Worm (Caenorhabditis elegans): ENCODE results near the gene F56C3.4.

The F56C3.4 gene

DNA sequence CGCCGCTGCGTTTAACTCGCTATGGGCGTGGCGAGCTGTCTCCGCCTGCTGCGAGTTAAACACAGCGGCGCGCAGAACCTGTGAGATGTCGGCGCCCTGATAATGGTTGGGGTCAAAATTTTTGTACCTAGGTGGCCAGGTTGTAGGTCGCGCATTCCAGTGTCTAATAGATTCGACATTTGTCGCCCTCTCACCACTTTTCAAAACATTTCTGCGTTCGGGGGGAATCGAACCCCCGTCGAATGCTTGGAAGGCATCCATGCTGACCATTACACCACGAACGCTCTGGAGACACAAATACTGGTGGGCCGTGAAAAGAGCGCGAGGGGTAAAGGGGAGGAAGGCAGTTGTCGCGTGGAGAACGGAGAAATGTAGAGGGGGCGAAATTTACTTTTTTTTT lies 18.9 kb upstream of the F56C3.4 start (continued):
- TF ChIP-seq nhr-41 (GFP tag; IDR thresholded peaks at IDR 0.05) (peak; percentile 87; the same call in 1 of the 2 replicates), egl-43 (GFP tag; IDR thresholded peaks at IDR 0.05) (peak; percentile 96), unc-130 (GFP tag; optimal IDR thresholded peaks at IDR 0.05) (peak; percentile 6), ZK546.5 (tag; optimal IDR thresholded peaks at IDR 0.05) (no peak), zfp-3 (GFP tag; conservative IDR thresholded peaks at IDR 0.05) (peak; percentile 56; the same call in 1 of the 2 replicates), ctbp-1 (GFP tag; IDR thresholded peaks at IDR 0.05) (peak; percentile 78), rbr-2 (tag; optimal IDR thresholded peaks at IDR 0.05) (peak; percentile 80), mdt-29 (GFP tag; IDR thresholded peaks at IDR 0.05) (0 out of 2 replicates have a peak, but pooled peaks have one; percentile 31), mxl-3 (GFP tag; optimal IDR thresholded peaks at IDR 0.05) (peak; percentile 64), madf-5 (GFP tag; IDR thresholded peaks at IDR 0.05) (0 out of 4 replicates have a peak, but pooled peaks have one; percentile 58 to 59), cey-2 (tag; optimal IDR thresholded peaks at IDR 0.05; ENCODE audit: borderline replicate concordance, insufficient read depth) (no peak), T26A8.4 (GFP tag; IDR thresholded peaks at IDR 0.05) (peak; percentile 88), egl-27 (tag; optimal IDR thresholded peaks at IDR 0.05) (no peak), dpl-1 (GFP tag; optimal IDR thresholded peaks at IDR 0.05) (peak; percentile 4), pqm-1 (tag; optimal IDR thresholded peaks at IDR 0.05) (no peak), ceh-82 (tag; optimal IDR thresholded peaks at IDR 0.05) (no peak), hif-1 (tag; optimal IDR thresholded peaks at IDR 0.05) (peak in 1 of 2 experiments; percentile 25), mep-1 (tag; optimal IDR thresholded peaks at IDR 0.05) (peak; percentile 82), mes-2 (tag; optimal IDR thresholded peaks at IDR 0.05; ENCODE audit: poor library complexity, severe bottlenecking) (peak; percentile 83), hlh-11 (tag; optimal IDR thresholded peaks at IDR 0.05) (peak; percentile 68), lin-15B (tag; optimal IDR thresholded peaks at IDR 0.05) (no peak), php-3 (GFP tag; IDR thresholded peaks at IDR 0.05) (peak; percentile 71), fos-1 (tag; optimal IDR thresholded peaks at IDR 0.05) (no peak), nhr-10 (tag; optimal IDR thresholded peaks at IDR 0.05) (no peak), lsy-2 (tag; optimal IDR thresholded peaks at IDR 0.05) (peak; percentile 3 to 48), unc-62 (GFP tag; optimal IDR thresholded peaks at IDR 0.05 in 1 of 2) (peak in 1 of 2 experiments; percentile 47), unc-62 (tag; optimal IDR thresholded peaks at IDR 0.05) (no peak), gei-8 (GFP tag; optimal IDR thresholded peaks at IDR 0.05) (peak; percentile 18), vab-7 (GFP tag; IDR thresholded peaks at IDR 0.05) (peak; percentile 88), arid-1 (GFP tag; conservative IDR thresholded peaks at IDR 0.05) (peak; percentile 87), F37D6.2 (tag; optimal IDR thresholded peaks at IDR 0.05) (peak; percentile 75), sdz-12 (GFP tag; optimal IDR thresholded peaks at IDR 0.05) (no peak), nhr-111 (GFP tag; optimal IDR thresholded peaks at IDR 0.05) (peak; percentile 60), saeg-2 (GFP tag; IDR thresholded peaks at IDR 0.05) (no peak), lin-1 (GFP tag; IDR thresholded peaks at IDR 0.05) (peak; percentile 60; the same call in 1 of the 2 replicates), snpc-1.2 (GFP tag; IDR thresholded peaks at IDR 0.05) (peak; percentile 74), lin-38 (GFP tag; IDR thresholded peaks at IDR 0.05) (peak; percentile 78), ZK337.2 (GFP tag; IDR thresholded peaks at IDR 0.05) (peak; percentile 52; the same call in 1 of the 2 replicates), Y5F2A.4 (GFP tag; optimal IDR thresholded peaks at IDR 0.05) (peak; percentile 74), ceh-28 (tag; optimal IDR thresholded peaks at IDR 0.05) (no peak), ceh-32 (tag; optimal IDR thresholded peaks at IDR 0.05; ENCODE audit: poor library complexity) (peak; percentile 20), dmd-9 (GFP tag; IDR thresholded peaks at IDR 0.05) (peak; percentile 91), daf-16 (GFP tag; optimal IDR thresholded peaks at IDR 0.05) (peak; percentile 61 to 66), daf-16 (tag; optimal IDR thresholded peaks at IDR 0.05) (peak; percentile 73), nhr-28 (tag; optimal IDR thresholded peaks at IDR 0.05) (no peak), hlh-30 (tag; optimal IDR thresholded peaks at IDR 0.05; ENCODE audit: insufficient read depth) (peak; percentile 55), zip-2 (tag; optimal IDR thresholded peaks at IDR 0.05) (peak; percentile 71), mdl-1 (tag; optimal IDR thresholded peaks at IDR 0.05) (peak in 1 of 2 experiments; percentile 54), unc-39 (tag; optimal IDR thresholded peaks at IDR 0.05) (no peak), nhr-102 (tag; optimal IDR thresholded peaks at IDR 0.05) (peak; percentile 87)

Data from whole organism, L4 larva.